Worm (Caenorhabditis elegans) whole organism, midembryonic: ENCODE data around the gene ttr-49.

Source experiments
- cog-1 ChIP-seq: sonication (generic microtip); optimal IDR thresholded peaks from 2 replicates; lab custom pipeline; 2016; ENCODE audit warnings: missing genetic modification characterization, missing compliant biosample characterization
- flt-1 ChIP-seq: fragments of 200-800 bp; sonication (Bioruptor generic); IDR thresholded peaks from 2 replicates; pipeline ENCODE4 v1.3.6; 2022; ENCODE audit warnings: missing genetic modification characterization, missing compliant biosample characterization
- klf-2 ChIP-seq: fragments of 200-800 bp; sonication (Bioruptor generic); conservative IDR thresholded peaks from 2 replicates; pipeline ENCODE4 v1.3.6; 2022; ENCODE audit warnings: missing genetic modification reagents, missing genetic modification characterization, missing compliant biosample characterization
- med-1 ChIP-seq: sonication (generic microtip); optimal IDR thresholded peaks from 2 replicates; lab custom pipeline; 2017; ENCODE audit warnings: missing genetic modification characterization, mild to moderate bottlenecking, missing compliant biosample characterization, antibody characterized with exemption, missing genetic modification reagents; ENCODE audit not compliant: insufficient read depth
- tab-1 ChIP-seq: fragments of 200-800 bp; sonication (Bioruptor generic); IDR thresholded peaks from 2 replicates; pipeline ENCODE4 v1.3.6; 2022; ENCODE audit warnings: missing genetic modification characterization, missing compliant biosample characterization
- ztf-23 ChIP-seq: fragments of 200-800 bp; sonication (Bioruptor generic); IDR thresholded peaks from 2 replicates; pipeline ENCODE4 v1.3.6; 2022; ENCODE audit warnings: missing genetic modification reagents, missing genetic modification characterization, missing compliant biosample characterization
- ztf-29 ChIP-seq: fragments of 200-800 bp; sonication (Bioruptor generic); IDR thresholded peaks from 2 replicates; pipeline ENCODE4 v1.3.6; 2022; ENCODE audit warnings: missing genetic modification reagents, missing genetic modification characterization, missing compliant biosample characterization

- TF ChIP-seq med-1 (GFP tag; lab: Kevin White, UChicago) (no peak), flt-1 (no peak), tab-1 (GFP tag; lab: Robert Waterston, UW) (no peak), klf-2 (GFP tag; lab: Robert Waterston, UW) (no peak), cog-1 (tag; lab: Kevin White, UChicago) (no peak), ztf-23 (no peak), ztf-29 (GFP tag; lab: Robert Waterston, UW) (no peak)
Observed at ce11 chrV:9314408-9314807, 41.9 kb downstream of the ttr-49 start.
